Worm (Caenorhabditis elegans): ENCODE data around the gene spot-1.

The spot-1 gene

ce11 chrIII:7277228-7277627 is at the start of gene spot-1, which contains the start of gene B0361.11:
spot-1 (minus strand) TSS chrIII:7277274.
B0361.11 (plus strand) TSS chrIII:7277599.
- TF ChIP-seq vab-15 (tag; optimal IDR thresholded peaks at IDR 0.05) (no peak), unc-62 (GFP tag; optimal IDR thresholded peaks at IDR 0.05) (no peak), tlp-1 (tag; optimal IDR thresholded peaks at IDR 0.05) (no peak), elt-3 (tag; optimal IDR thresholded peaks at IDR 0.05) (peak in 2 of 6 experiments; percentile 31 to 50), nhr-12 (tag; optimal IDR thresholded peaks at IDR 0.05) (no peak), C16A3.4 (tag; optimal IDR thresholded peaks at IDR 0.05) (peak; percentile 72), fkh-8 (tag; optimal IDR thresholded peaks at IDR 0.05) (no peak), unc-30 (tag; optimal IDR thresholded peaks at IDR 0.05) (no peak), nhr-47 (tag; optimal IDR thresholded peaks at IDR 0.05) (peak; percentile 77), efl-3 (GFP tag; optimal IDR thresholded peaks at IDR 0.05) (no peak), mef-2 (tag; optimal IDR thresholded peaks at IDR 0.05) (no peak), unc-98 (GFP tag; IDR thresholded peaks at IDR 0.05) (no peak), hlh-17 (GFP tag; optimal IDR thresholded peaks at IDR 0.05; ENCODE audit: borderline replicate concordance) (no peak), C34B4.2 (tag; optimal IDR thresholded peaks at IDR 0.05) (no peak), ztf-4 (tag; optimal IDR thresholded peaks at IDR 0.05) (no peak), fkh-10 (GFP tag; optimal IDR thresholded peaks at IDR 0.05) (no peak), lin-14 (GFP tag; optimal IDR thresholded peaks at IDR 0.05) (peak; percentile 62), lin-39 (tag; optimal IDR thresholded peaks at IDR 0.05) (peak; percentile 27), lsy-2 (tag; optimal IDR thresholded peaks at IDR 0.05) (peak; percentile 78 to 89), swsn-7 (tag; optimal IDR thresholded peaks at IDR 0.05) (peak; percentile 57), efl-1 (optimal IDR thresholded peaks at IDR 0.05) (peak; percentile 79 to 97), efl-1 (GFP tag; optimal IDR thresholded peaks at IDR 0.05 in 1 of 2) (peak; percentile 97 to 100), hpl-2 (GFP tag; optimal IDR thresholded peaks at IDR 0.05) (no peak), aly-2 (tag; optimal IDR thresholded peaks at IDR 0.05) (no peak), sox-4 (tag; optimal IDR thresholded peaks at IDR 0.05) (peak; percentile 0), Y116A8C.19 (tag; optimal IDR thresholded peaks at IDR 0.05; ENCODE audit: borderline replicate concordance) (no peak), alr-1 (tag; optimal IDR thresholded peaks at IDR 0.05; ENCODE audit: borderline replicate concordance) (no peak), lin-35 (GFP tag; optimal IDR thresholded peaks at IDR 0.05) (peak; percentile 96 to 99), sup-37 (GFP tag; optimal IDR thresholded peaks at IDR 0.05) (no peak), nhr-90 (tag; optimal IDR thresholded peaks at IDR 0.05; ENCODE audit: poor library complexity) (peak; percentile 52), fkh-4 (tag; optimal IDR thresholded peaks at IDR 0.05; ENCODE audit: borderline replicate concordance) (no peak), nhr-11 (tag; optimal IDR thresholded peaks at IDR 0.05) (no peak), snpc-4 (tag; optimal IDR thresholded peaks at IDR 0.05) (peak; percentile 72), lin-13 (GFP tag; optimal IDR thresholded peaks at IDR 0.05) (peak; percentile 53), dsc-1 (tag; optimal IDR thresholded peaks at IDR 0.05) (peak; percentile 67), C04F5.9 (tag; optimal IDR thresholded peaks at IDR 0.05) (peak; percentile 31), pag-3 (tag; optimal IDR thresholded peaks at IDR 0.05; ENCODE audit: borderline replicate concordance, insufficient read depth) (no peak), unc-86 (tag; optimal IDR thresholded peaks at IDR 0.05) (peak; percentile 31), xbp-1 (tag; optimal IDR thresholded peaks at IDR 0.05) (peak; percentile 68), lir-3 (tag; optimal IDR thresholded peaks at IDR 0.05; ENCODE audit: poor library complexity) (peak; percentile 41), nhr-77 (tag; optimal IDR thresholded peaks at IDR 0.05) (no peak), ceh-8 (GFP tag; optimal IDR thresholded peaks at IDR 0.05) (no peak), nhr-71 (tag; optimal IDR thresholded peaks at IDR 0.05) (peak; percentile 79), elt-2 (tag; optimal IDR thresholded peaks at IDR 0.05) (peak; percentile 19), ceh-82 (tag; optimal IDR thresholded peaks at IDR 0.05) (peak; percentile 23 to 58 (median 50)), ztf-11 (tag; optimal IDR thresholded peaks at IDR 0.05) (no peak), unc-130 (tag; optimal IDR thresholded peaks at IDR 0.05) (peak; percentile 67), grh-1 (GFP tag; IDR thresholded peaks at IDR 0.05) (peak; percentile 43), snu-23 (GFP tag; optimal IDR thresholded peaks at IDR 0.05) (peak; percentile 81), ces-1 (GFP tag; optimal IDR thresholded peaks at IDR 0.05) (no peak), hlh-4 (tag; optimal IDR thresholded peaks at IDR 0.05) (no peak), nhr-20 (tag; optimal IDR thresholded peaks at IDR 0.05) (peak; percentile 70)
